Fruit fly (Drosophila melanogaster) whole organism, embryonic: ENCODE results near the gene Gip.

Source experiments
- ATbp ChIP-seq: fragments of 200-800 bp; sonication (Bioruptor generic); optimal IDR thresholded peaks from 2 replicates; lab custom pipeline; 2017; ENCODE audit warnings: missing biosample characterization, mild to moderate bottlenecking, missing genetic modification characterization, missing genetic modification reagents
- Antp ChIP-seq: fragments of 200-800 bp; sonication (Bioruptor generic); optimal IDR thresholded peaks from 3 replicates; lab custom pipeline; 2016; ENCODE audit warnings: missing biosample characterization, missing genetic modification characterization
- Atf3 ChIP-seq: fragments of 200-800 bp; sonication (Bioruptor generic); optimal IDR thresholded peaks from 3 replicates; lab custom pipeline; 2016; ENCODE audit warnings: missing biosample characterization, missing genetic modification characterization
- Blimp-1 ChIP-seq: fragments of 200-800 bp; sonication (Bioruptor generic); optimal IDR thresholded peaks from 3 replicates; lab custom pipeline; 2018; ENCODE audit warnings: missing biosample characterization, missing genetic modification characterization, mild to moderate bottlenecking, moderate library complexity, missing genetic modification reagents
- CG10267 ChIP-seq: fragments of 200-800 bp; sonication (Bioruptor generic); optimal IDR thresholded peaks from 2 replicates; lab custom pipeline; 2018; ENCODE audit warnings: missing biosample characterization, mild to moderate bottlenecking, missing genetic modification characterization, moderate library complexity
- CG11504 ChIP-seq: fragments of 200-800 bp; sonication (Bioruptor generic); optimal IDR thresholded peaks from 3 replicates; lab custom pipeline; 2019; ENCODE audit warnings: missing biosample characterization, mild to moderate bottlenecking, missing genetic modification characterization, moderate library complexity
- CG11695 ChIP-seq: fragments of 200-800 bp; sonication (Bioruptor generic); IDR thresholded peaks from 3 replicates; pipeline ENCODE4 v1.3.6; 2022; ENCODE audit warnings: missing biosample characterization, missing genetic modification characterization
- CG13894 ChIP-seq: fragments of 200-800 bp; sonication (Bioruptor generic); optimal IDR thresholded peaks from 3 replicates; lab custom pipeline; 2018; ENCODE audit warnings: missing biosample characterization, mild to moderate bottlenecking, missing genetic modification characterization, moderate library complexity
- CG17802 ChIP-seq: fragments of 200-800 bp; sonication (Bioruptor generic); optimal IDR thresholded peaks from 2 replicates; lab custom pipeline; 2018; ENCODE audit warnings: missing biosample characterization, mild to moderate bottlenecking, missing genetic modification characterization, moderate library complexity
- CG17829 ChIP-seq: fragments of 200-800 bp; optimal IDR thresholded peaks from 2 replicates; lab custom pipeline; 2019; ENCODE audit warnings: missing biosample characterization, mild to moderate bottlenecking, missing genetic modification characterization, moderate library complexity
- CG18599 ChIP-seq: fragments of 200-800 bp; sonication (Bioruptor generic); optimal IDR thresholded peaks from 3 replicates; lab custom pipeline; 2017; ENCODE audit warnings: missing biosample characterization, missing genetic modification characterization, mild to moderate bottlenecking, moderate library complexity, missing genetic modification reagents
- CG2678 ChIP-seq: fragments of 200-800 bp; sonication (Bioruptor generic); optimal IDR thresholded peaks from 3 replicates; lab custom pipeline; 2019; ENCODE audit warnings: missing biosample characterization, mild to moderate bottlenecking, missing genetic modification characterization, moderate library complexity
- CG30403 ChIP-seq: fragments of 200-800 bp; sonication (Bioruptor generic); optimal IDR thresholded peaks from 3 replicates; lab custom pipeline; 2016; ENCODE audit warnings: missing biosample characterization, missing genetic modification characterization
- CG3065 ChIP-seq: fragments of 200-800 bp; sonication (Bioruptor generic); optimal IDR thresholded peaks from 2 replicates; lab custom pipeline; 2016; ENCODE audit warnings: missing biosample characterization, missing genetic modification characterization
- CG3281 ChIP-seq: fragments of 200-800 bp; sonication (Bioruptor generic); optimal IDR thresholded peaks from 3 replicates; lab custom pipeline; 2017; ENCODE audit warnings: missing biosample characterization, mild to moderate bottlenecking, missing genetic modification characterization
- CG42726 ChIP-seq: fragments of 200-800 bp; sonication (Bioruptor generic); IDR thresholded peaks from 2 replicates; pipeline ENCODE4 v1.3.6; 2022; ENCODE audit warnings: missing biosample characterization, missing genetic modification characterization; ENCODE audit not compliant: partially characterized antibody
- CG43689 ChIP-seq: fragments of 200-800 bp; sonication (Bioruptor generic); IDR thresholded peaks from 2 replicates; pipeline ENCODE4 v1.3.6; 2022; ENCODE audit warnings: missing biosample characterization, missing genetic modification characterization
- CG5180 ChIP-seq: fragments of 200-800 bp; sonication (Bioruptor generic); optimal IDR thresholded peaks from 3 replicates; lab custom pipeline; 2017; ENCODE audit warnings: missing biosample characterization, missing genetic modification characterization, mild to moderate bottlenecking, moderate library complexity, missing genetic modification reagents
- CG7745 ChIP-seq: fragments of 200-800 bp; sonication (Bioruptor generic); optimal IDR thresholded peaks from 2 replicates; lab custom pipeline; 2018; ENCODE audit warnings: missing biosample characterization, mild to moderate bottlenecking, missing genetic modification characterization, moderate library complexity
- CG8290 ChIP-seq, 3 experiments: fragments of 200-800 bp; sonication (Bioruptor generic); optimal IDR thresholded peaks; 2 replicates each; lab custom pipeline; 2016 to 2019; ENCODE audit warnings: missing biosample characterization in 3 of 3, missing genetic modification characterization in 3 of 3, mild to moderate bottlenecking in 2 of 3, moderate library complexity in 1 of 3
- CG9215 ChIP-seq: fragments of 200-800 bp; sonication (Bioruptor generic); IDR thresholded peaks from 2 replicates; pipeline ENCODE4 v1.3.6; 2022; ENCODE audit warnings: missing biosample characterization, missing genetic modification characterization
- CG9727 ChIP-seq: fragments of 200-800 bp; sonication (Bioruptor generic); optimal IDR thresholded peaks from 3 replicates; lab custom pipeline; 2017; ENCODE audit warnings: missing biosample characterization, mild to moderate bottlenecking, missing genetic modification characterization
- CrebB ChIP-seq: fragments of 200-800 bp; sonication (Bioruptor generic); optimal IDR thresholded peaks from 3 replicates; lab custom pipeline; 2018; ENCODE audit warnings: missing biosample characterization, mild to moderate bottlenecking, missing genetic modification characterization
- Drgx ChIP-seq: fragments of 200-800 bp; sonication (Bioruptor generic); IDR thresholded peaks from 2 replicates; pipeline ENCODE4 v1.3.6; 2022; ENCODE audit warnings: missing biosample characterization, missing genetic modification characterization
- Fer1 ChIP-seq: fragments of 200-800 bp; sonication (Bioruptor generic); optimal IDR thresholded peaks from 2 replicates; lab custom pipeline; 2017; ENCODE audit warnings: missing biosample characterization, mild to moderate bottlenecking, missing genetic modification characterization
- H2.0 ChIP-seq: fragments of 200-800 bp; sonication (Bioruptor generic); IDR thresholded peaks from 2 replicates; pipeline ENCODE4 v1.3.6; 2022; ENCODE audit warnings: missing biosample characterization, missing genetic modification characterization
- HLH4C ChIP-seq: fragments of 200-800 bp; sonication (Bioruptor generic); IDR thresholded peaks from 3 replicates; pipeline ENCODE4 v1.3.6; 2022; ENCODE audit warnings: missing biosample characterization, missing genetic modification characterization; ENCODE audit not compliant: partially characterized antibody
- Hr51 ChIP-seq, 2 experiments: fragments of 200-800 bp; sonication (Bioruptor generic); optimal IDR thresholded peaks; 2 replicates in 1 of 2; 3 replicates in 1 of 2; lab custom pipeline; 2016 to 2018; ENCODE audit warnings: missing biosample characterization in 2 of 2, missing genetic modification characterization in 2 of 2, mild to moderate bottlenecking in 1 of 2, moderate library complexity in 1 of 2
- Hr78 ChIP-seq, 2 experiments: fragments of 200-800 bp in 1 of 2; fragments of >200 bp in 1 of 2; sonication (Bioruptor generic) in 1 of 2; optimal IDR thresholded peaks; 2 replicates each; lab custom pipeline; 2017 to 2019; ENCODE audit warnings: missing biosample characterization in 2 of 2, missing genetic modification characterization in 2 of 2, mild to moderate bottlenecking in 1 of 2, moderate library complexity in 1 of 2
- Med ChIP-seq: fragments of 200-800 bp; sonication (Bioruptor generic); peaks from one replicate; lab custom pipeline; 2016; ENCODE audit warnings: missing biosample characterization, missing genetic modification characterization, mild to moderate bottlenecking, inconsistent platforms, moderate library complexity
- Nf-YB ChIP-seq: fragments of 200-800 bp; sonication (Bioruptor generic); optimal IDR thresholded peaks from 3 replicates; lab custom pipeline; 2019; ENCODE audit warnings: missing biosample characterization, mild to moderate bottlenecking, missing genetic modification characterization, moderate library complexity
- Nf-YC ChIP-seq: fragments of 200-800 bp; optimal IDR thresholded peaks from 3 replicates; lab custom pipeline; 2019; ENCODE audit warnings: missing biosample characterization, mild to moderate bottlenecking, missing genetic modification characterization, moderate library complexity
- Xrp1 ChIP-seq: fragments of 200-800 bp; sonication (Bioruptor generic); IDR thresholded peaks from 2 replicates; pipeline ENCODE4 v1.3.6; 2022; ENCODE audit warnings: missing biosample characterization, missing genetic modification characterization
- chinmo ChIP-seq: fragments of 200-800 bp; sonication (Bioruptor generic); IDR thresholded peaks from 4 replicates; pipeline ENCODE4 v1.3.6; 2022; ENCODE audit warnings: missing biosample characterization, missing genetic modification characterization; ENCODE audit not compliant: partially characterized antibody
- ci ChIP-seq: fragments of 200-800 bp; sonication (Bioruptor generic); IDR thresholded peaks from 3 replicates; pipeline ENCODE4 v1.3.6; 2022; ENCODE audit warnings: missing biosample characterization, missing genetic modification characterization
- dysf ChIP-seq: fragments of 200-800 bp; sonication (Bioruptor generic); IDR thresholded peaks from 3 replicates; pipeline ENCODE4 v1.3.6; 2022; ENCODE audit warnings: missing biosample characterization, missing genetic modification characterization
- esg ChIP-seq: fragments of 200-800 bp; sonication (Bioruptor generic); conservative IDR thresholded peaks from 2 replicates; pipeline ENCODE4 v1.3.6; 2022; ENCODE audit warnings: missing biosample characterization, missing genetic modification characterization
- gem ChIP-seq: fragments of 200-800 bp; sonication (Bioruptor generic); optimal IDR thresholded peaks from 2 replicates; lab custom pipeline; 2019; ENCODE audit warnings: missing biosample characterization, mild to moderate bottlenecking, missing genetic modification characterization, moderate library complexity
- kni ChIP-seq: fragments of 200-800 bp; sonication (Bioruptor generic); optimal IDR thresholded peaks from 3 replicates; lab custom pipeline; 2017; ENCODE audit warnings: mild to moderate bottlenecking, missing biosample characterization, missing genetic modification reagents, missing genetic modification characterization
- lilli ChIP-seq: fragments of 200-800 bp; sonication (Bioruptor generic); optimal IDR thresholded peaks from 3 replicates; lab custom pipeline; 2016; ENCODE audit warnings: missing biosample characterization, missing genetic modification characterization
- sens ChIP-seq: fragments of 200-800 bp; sonication (Bioruptor generic); peaks from one replicate; lab custom pipeline; 2016; ENCODE audit warnings: missing biosample characterization, missing genetic modification characterization
- sima ChIP-seq: fragments of 200-800 bp; sonication (Bioruptor generic); optimal IDR thresholded peaks from 2 replicates; lab custom pipeline; 2016; ENCODE audit warnings: missing biosample characterization, missing genetic modification characterization
- stc ChIP-seq: fragments of 200-800 bp; sonication (Bioruptor generic); IDR thresholded peaks from 2 replicates; pipeline ENCODE4 v1.3.6; 2022; ENCODE audit warnings: missing biosample characterization, missing genetic modification characterization
- tll ChIP-seq, 2 experiments: fragments of 200-800 bp in 1 of 2; fragments of >200 bp in 1 of 2; sonication (Bioruptor generic) in 1 of 2; optimal IDR thresholded peaks; 2 replicates each; lab custom pipeline; 2017 to 2019; ENCODE audit warnings: missing biosample characterization in 2 of 2, missing genetic modification characterization in 2 of 2, mild to moderate bottlenecking in 1 of 2, moderate library complexity in 1 of 2
- wor ChIP-seq: fragments of 200-800 bp; sonication (Bioruptor generic); IDR thresholded peaks from 2 replicates; pipeline ENCODE4 v1.3.6; 2022; ENCODE audit warnings: missing biosample characterization, missing genetic modification characterization
- yki ChIP-seq: fragments of >200 bp; optimal IDR thresholded peaks from 3 replicates; lab custom pipeline; 2018

The Gip gene

dm6 chrX:10320425-10320978, 9.2 kb downstream of the Gip start (continued):
- TF ChIP-seq CG11504 (tag; lab: Kevin White, UChicago), result peak; percentile 50
- TF ChIP-seq CG9727, result peak; percentile 4
- no peak for TF ChIP-seq HLH4C
- TF ChIP-seq ATbp (GFP tag; lab: Kevin White, UChicago), result peak; percentile 39
- TF ChIP-seq CG17829 (tag; lab: Kevin White, UChicago), result peak; percentile 15
- peak; percentile 2 for TF ChIP-seq CG18599
- TF ChIP-seq tll (GFP tag; optimal IDR thresholded peaks at IDR 0.05; lab: Kevin White, UChicago), result no peak
- TF ChIP-seq CG11695 (GFP tag; lab: Robert Waterston, UW), result 0 out of 3 replicates have a peak, but pooled peaks have one; percentile 19
- TF ChIP-seq H2.0 (GFP tag; lab: Robert Waterston, UW), result 0 out of 2 replicates have a peak, but pooled peaks have one; percentile 15
- peak; percentile 37 for TF ChIP-seq gem
- TF ChIP-seq Blimp-1 (GFP tag; lab: Kevin White, UChicago), result peak; percentile 32
- TF ChIP-seq kni (GFP tag; lab: Kevin White, UChicago), result peak; percentile 19
- no peak for TF ChIP-seq CG3281
- peak; percentile 31 for TF ChIP-seq Fer1 (GFP tag; lab: Kevin White, UChicago)
- peak; percentile 52 for TF ChIP-seq Med (GFP tag; lab: Kevin White, UChicago)
- no peak for TF ChIP-seq yki (lab: Kevin White, UChicago)
- peak; percentile 14; the same call in 1 of the 2 replicates for TF ChIP-seq Xrp1 (GFP tag; lab: Robert Waterston, UW)
- TF ChIP-seq CG5180 (GFP tag; lab: Kevin White, UChicago), result no peak
- no peak for TF ChIP-seq sima (GFP tag; lab: Kevin White, UChicago)
- TF ChIP-seq CG17802 (tag; lab: Kevin White, UChicago), result no peak
- peak; percentile 7 for TF ChIP-seq CG10267
- TF ChIP-seq, all 482 proteins: peak for 48

- TF ChIP-seq CG5180 (GFP tag; lab: Kevin White, UChicago), result peak; percentile 37
- 0 out of 2 replicates have a peak, but pooled peaks have one; percentile 18 for TF ChIP-seq CG42726 (GFP tag; lab: Robert Waterston, UW)
- TF ChIP-seq CG11504 (tag; lab: Kevin White, UChicago), result peak; percentile 2
- peak; percentile 34 for TF ChIP-seq gem
- peak; percentile 33; the same call in 1 of the 3 replicates for TF ChIP-seq ci
- TF ChIP-seq Hr78 (GFP tag; optimal IDR thresholded peaks at IDR 0.05; lab: Kevin White, UChicago), result peak in 1 of 2 experiments; percentile 90
- TF ChIP-seq Atf3 (GFP tag; lab: Kevin White, UChicago), result no peak
- TF ChIP-seq CG8290 (GFP tag; optimal IDR thresholded peaks at IDR 0.05; lab: Kevin White, UChicago), result no peak
- peak in 1 of 2 experiments; percentile 42 for TF ChIP-seq CG8290 (tag; optimal IDR thresholded peaks at IDR 0.05; lab: Kevin White, UChicago)
- peak; percentile 94 for TF ChIP-seq chinmo (GFP tag; lab: Robert Waterston, UW)
- TF ChIP-seq CG30403, result peak; percentile 5
- peak; percentile 71 for TF ChIP-seq sens (GFP tag; lab: Kevin White, UChicago)
- TF ChIP-seq CG9215 (GFP tag; lab: Robert Waterston, UW), result no peak
- TF ChIP-seq CG7745 (tag; lab: Kevin White, UChicago), result no peak
- TF ChIP-seq CrebB, result no peak
- TF ChIP-seq lilli (GFP tag; lab: Kevin White, UChicago), result peak; percentile 12
- peak; percentile 1 for TF ChIP-seq CG2678
- TF ChIP-seq Drgx (GFP tag; lab: Robert Waterston, UW), result 0 out of 2 replicates have a peak, but pooled peaks have one; percentile 39
- TF ChIP-seq CG13894 (tag; lab: Kevin White, UChicago), result peak; percentile 34
- no peak for TF ChIP-seq wor (GFP tag; lab: Robert Waterston, UW)
- no peak for TF ChIP-seq CG43689
- peak; percentile 86 for TF ChIP-seq Nf-YB (GFP tag; lab: Kevin White, UChicago)
- TF ChIP-seq Nf-YC (tag; lab: Kevin White, UChicago), result peak; percentile 93
- TF ChIP-seq CG18599, result peak; percentile 21
- no peak for TF ChIP-seq Antp (GFP tag; lab: Kevin White, UChicago)
- no peak for TF ChIP-seq CG3065
- peak; percentile 43; the same call in 1 of the 3 replicates for TF ChIP-seq dysf (GFP tag; lab: Robert Waterston, UW)
- TF ChIP-seq esg (GFP tag; lab: Robert Waterston, UW), result no peak
- TF ChIP-seq Hr51 (GFP tag; optimal IDR thresholded peaks at IDR 0.05; lab: Kevin White, UChicago), result peak in 1 of 2 experiments; percentile 33
- TF ChIP-seq stc (GFP tag; lab: Robert Waterston, UW), result no peak
Measured at dm6 chrX:10318962-10319571, 10.6 kb downstream of the Gip start.
